Worm (Caenorhabditis elegans) whole organism, L3 larva: ENCODE data around the gene zhit-2.

Experiments used
- R02D3.7 ChIP-seq: fragments of 150-350 bp; optimal IDR thresholded peaks from 2 replicates; lab custom pipeline; 2014; ENCODE audit warnings: missing biosample characterization, missing genetic modification characterization
- aly-2 ChIP-seq: fragments of 150-350 bp; optimal IDR thresholded peaks from 2 replicates; lab custom pipeline; 2014; ENCODE audit warnings: missing biosample characterization, missing genetic modification characterization
- ama-1 ChIP-seq: fragments of 150-350 bp; optimal IDR thresholded peaks from 2 replicates; lab custom pipeline; 2018
- ceh-16 ChIP-seq: sonication (generic microtip); optimal IDR thresholded peaks from 2 replicates; lab custom pipeline; 2017; ENCODE audit warnings: missing biosample characterization, missing genetic modification characterization
- ceh-28 ChIP-seq: fragments of 150-350 bp; optimal IDR thresholded peaks from 2 replicates; lab custom pipeline; 2014; ENCODE audit warnings: missing biosample characterization, missing genetic modification reagents, missing genetic modification characterization
- elt-1 ChIP-seq: fragments of 150-350 bp; optimal IDR thresholded peaks from 2 replicates; lab custom pipeline; 2014; ENCODE audit warnings: missing biosample characterization, missing genetic modification characterization
- elt-2 ChIP-seq: sonication (generic microtip); optimal IDR thresholded peaks from 2 replicates; lab custom pipeline; 2016; ENCODE audit warnings: missing genetic modification reagents, mild to moderate bottlenecking, missing genetic modification characterization, missing compliant biosample characterization
- elt-3 ChIP-seq, 3 experiments: fragments of 150-350 bp in 1 of 3; sonication (generic microtip) in 2 of 3; optimal IDR thresholded peaks; 2 replicates in 2 of 3; 4 replicates in 1 of 3; lab custom pipeline; 2014 to 2017; ENCODE audit warnings: missing biosample characterization in 3 of 3, missing genetic modification characterization in 3 of 3
- eor-1 ChIP-seq, 2 experiments: fragments of 150-350 bp; optimal IDR thresholded peaks; 2 replicates each; lab custom pipeline; 2014 to 2018; ENCODE audit warnings: missing biosample characterization in 2 of 2, missing genetic modification characterization in 2 of 2
- fkh-10 ChIP-seq: sonication (generic microtip); optimal IDR thresholded peaks from 2 replicates; lab custom pipeline; 2017; ENCODE audit warnings: missing biosample characterization, missing genetic modification reagents, missing genetic modification characterization
- fkh-2 ChIP-seq: fragments of 150-350 bp; optimal IDR thresholded peaks from 2 replicates; lab custom pipeline; 2014; ENCODE audit warnings: missing biosample characterization, missing genetic modification reagents, missing genetic modification characterization
- fos-1 ChIP-seq: fragments of 150-350 bp; optimal IDR thresholded peaks from 2 replicates; lab custom pipeline; 2014; ENCODE audit warnings: missing biosample characterization, missing genetic modification characterization
- hmg-11 ChIP-seq: sonication (generic microtip); optimal IDR thresholded peaks from 2 replicates; lab custom pipeline; 2016; ENCODE audit warnings: missing genetic modification characterization, missing compliant biosample characterization
- jun-1 ChIP-seq: fragments of 150-350 bp; optimal IDR thresholded peaks from 2 replicates; lab custom pipeline; 2014; ENCODE audit warnings: missing biosample characterization, missing genetic modification reagents, missing genetic modification characterization
- lin-39 ChIP-seq: fragments of 150-350 bp; optimal IDR thresholded peaks from 2 replicates; lab custom pipeline; 2018; ENCODE audit warnings: missing biosample characterization, missing genetic modification reagents, missing genetic modification characterization
- lsy-12 ChIP-seq: sonication (generic microtip); optimal IDR thresholded peaks from 2 replicates; lab custom pipeline; 2016; ENCODE audit warnings: mild to moderate bottlenecking, missing genetic modification characterization, missing compliant biosample characterization
- mdl-1 ChIP-seq: fragments of 150-350 bp; optimal IDR thresholded peaks from 2 replicates; lab custom pipeline; 2014; ENCODE audit warnings: missing biosample characterization, missing genetic modification characterization
- nfya-1 ChIP-seq: sonication (generic microtip); optimal IDR thresholded peaks from 2 replicates; lab custom pipeline; 2017; ENCODE audit warnings: missing genetic modification characterization, mild to moderate bottlenecking, missing compliant biosample characterization, antibody characterized with exemption, moderate library complexity; ENCODE audit not compliant: insufficient read depth
- nhr-11 ChIP-seq: fragments of 150-350 bp; optimal IDR thresholded peaks from 2 replicates; lab custom pipeline; 2014; ENCODE audit warnings: missing biosample characterization, missing genetic modification characterization
- nhr-12 ChIP-seq: fragments of 150-350 bp; optimal IDR thresholded peaks from 2 replicates; lab custom pipeline; 2014; ENCODE audit warnings: missing biosample characterization, missing genetic modification characterization
- nhr-23 ChIP-seq: fragments of 150-350 bp; optimal IDR thresholded peaks from 2 replicates; lab custom pipeline; 2014; ENCODE audit warnings: missing biosample characterization, missing genetic modification reagents, missing genetic modification characterization
- nhr-237 ChIP-seq: fragments of 150-350 bp; optimal IDR thresholded peaks from 2 replicates; lab custom pipeline; 2014; ENCODE audit warnings: missing biosample characterization, missing genetic modification characterization
- nhr-25 ChIP-seq: sonication (generic microtip); optimal IDR thresholded peaks from 2 replicates; lab custom pipeline; 2017; ENCODE audit warnings: missing biosample characterization, missing genetic modification characterization
- nhr-28 ChIP-seq: fragments of 150-350 bp; optimal IDR thresholded peaks from 2 replicates; lab custom pipeline; 2014; ENCODE audit warnings: missing biosample characterization, missing genetic modification characterization
- nhr-43 ChIP-seq: sonication (generic microtip); optimal IDR thresholded peaks from 2 replicates; lab custom pipeline; 2016; ENCODE audit warnings: mild to moderate bottlenecking, missing genetic modification characterization, missing compliant biosample characterization; ENCODE audit not compliant: poor library complexity, severe bottlenecking
- nhr-67 ChIP-seq: fragments of 150-350 bp; optimal IDR thresholded peaks from 2 replicates; lab custom pipeline; 2014; ENCODE audit warnings: missing biosample characterization, missing genetic modification characterization
- nhr-76 ChIP-seq: fragments of 150-350 bp; sonication (generic microtip); optimal IDR thresholded peaks from 5 replicates; lab custom pipeline; 2014; ENCODE audit warnings: missing biosample characterization, missing genetic modification characterization
- nhr-77 ChIP-seq: fragments of 150-350 bp; optimal IDR thresholded peaks from 2 replicates; lab custom pipeline; 2014; ENCODE audit warnings: missing biosample characterization, missing genetic modification characterization
- pha-4 ChIP-seq: fragments of 150-350 bp; optimal IDR thresholded peaks from 2 replicates; lab custom pipeline; 2014; ENCODE audit warnings: missing biosample characterization, missing genetic modification reagents, missing genetic modification characterization
- skn-1 ChIP-seq: fragments of 150-350 bp; optimal IDR thresholded peaks from 2 replicates; lab custom pipeline; 2014; ENCODE audit warnings: missing biosample characterization, missing genetic modification characterization
- tbx-2 ChIP-seq: sonication (generic microtip); optimal IDR thresholded peaks from 2 replicates; lab custom pipeline; 2016; ENCODE audit warnings: mild to moderate bottlenecking, missing genetic modification characterization, missing compliant biosample characterization
- unc-39 ChIP-seq: sonication (generic microtip); optimal IDR thresholded peaks from 4 replicates; lab custom pipeline; 2017; ENCODE audit warnings: missing biosample characterization, missing genetic modification characterization
- unc-62 ChIP-seq: fragments of 150-350 bp; sonication (generic microtip); optimal IDR thresholded peaks from 4 replicates; lab custom pipeline; 2014; ENCODE audit warnings: missing biosample characterization, missing genetic modification reagents, missing genetic modification characterization
- zag-1 ChIP-seq: fragments of 150-350 bp; optimal IDR thresholded peaks from 2 replicates; lab custom pipeline; 2014; ENCODE audit warnings: missing biosample characterization, missing genetic modification characterization
- ztf-11 ChIP-seq: fragments of 150-350 bp; optimal IDR thresholded peaks from 2 replicates; lab custom pipeline; 2014; ENCODE audit warnings: missing biosample characterization, missing genetic modification characterization

zhit-2 gene

DNA sequence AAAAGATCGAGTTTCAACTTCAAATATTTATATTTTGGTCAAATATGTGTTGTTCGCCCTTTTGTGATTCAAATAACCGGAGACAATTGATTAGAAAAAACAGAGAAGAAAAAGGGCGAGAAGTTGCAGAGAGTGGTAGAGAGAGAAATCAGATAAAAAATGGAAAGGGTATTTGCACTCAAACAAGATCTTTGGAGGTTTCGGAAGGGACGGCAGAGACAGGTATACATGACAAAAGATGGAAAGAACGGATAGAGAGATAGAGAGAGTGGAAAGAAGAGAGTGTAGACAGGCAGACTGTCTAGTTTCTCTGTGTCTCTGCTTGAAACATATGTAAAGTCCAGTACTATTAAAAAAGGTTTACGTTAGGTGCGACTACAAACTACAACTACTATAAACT is 8.0 kb downstream of the zhit-2 start:
- TF ChIP-seq ama-1 (lab: Kevin White, UChicago) (peak; percentile 4), elt-1 (tag; lab: Kevin White, UChicago) (peak; percentile 84), nhr-25 (tag; lab: Kevin White, UChicago) (peak; percentile 81), nhr-23 (tag; lab: Kevin White, UChicago) (peak; percentile 47), hmg-11 (tag; lab: Kevin White, UChicago) (peak; percentile 59), ztf-11 (tag; lab: Kevin White, UChicago) (no peak), mdl-1 (tag; lab: Kevin White, UChicago) (no peak), nfya-1 (tag; lab: Kevin White, UChicago) (peak; percentile 20), nhr-43 (tag; lab: Kevin White, UChicago) (peak; percentile 39), jun-1 (tag; lab: Kevin White, UChicago) (no peak), pha-4 (tag; lab: Kevin White, UChicago) (peak; percentile 37), nhr-12 (no peak), unc-39 (no peak)

DNA sequence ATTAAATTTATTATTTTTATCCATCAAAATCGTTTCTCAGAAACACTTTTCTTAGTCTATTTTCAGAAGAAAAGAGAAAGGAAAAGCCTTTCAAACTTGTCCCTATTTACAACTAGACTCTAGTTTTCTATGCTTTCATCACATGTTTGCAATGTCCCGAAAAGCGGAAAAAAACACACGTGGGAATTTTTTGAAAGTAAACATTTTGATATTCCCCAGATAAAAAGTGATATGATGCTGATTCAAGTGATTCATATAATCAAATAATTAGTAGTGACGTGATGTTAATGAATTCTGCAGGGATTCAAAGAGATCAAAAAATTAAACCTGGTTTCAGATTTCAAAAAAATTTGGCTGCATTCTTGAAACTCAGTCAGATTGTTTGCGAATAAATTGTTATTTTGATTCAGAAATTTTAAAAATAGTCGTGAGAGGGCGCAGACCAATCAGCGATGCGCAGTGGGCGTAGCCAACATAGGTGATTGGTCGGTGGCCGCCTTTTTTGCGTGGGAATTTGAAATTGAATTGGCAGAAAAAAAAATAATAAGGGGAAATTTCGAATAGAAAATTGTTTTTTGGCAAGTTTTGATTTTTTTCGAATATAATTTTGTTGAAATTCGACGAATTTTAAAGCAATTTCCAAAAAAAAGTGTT is 9.4 kb downstream of the zhit-2 start:
- TF ChIP-seq jun-1 (tag; lab: Kevin White, UChicago): no peak
- no peak for TF ChIP-seq nhr-12
- no peak for TF ChIP-seq ceh-28 (tag; lab: Kevin White, UChicago)
- TF ChIP-seq lin-39 (tag; lab: Kevin White, UChicago): no peak
- no peak for TF ChIP-seq lsy-12 (tag; lab: Kevin White, UChicago)
- TF ChIP-seq fos-1 (tag; lab: Kevin White, UChicago): no peak
- peak; percentile 80 for TF ChIP-seq nfya-1 (tag; lab: Kevin White, UChicago)
- no peak for TF ChIP-seq nhr-77 (tag; lab: Kevin White, UChicago)
- TF ChIP-seq fkh-2 (tag; lab: Kevin White, UChicago): no peak
- TF ChIP-seq, all 47 proteins: peak for 1

DNA sequence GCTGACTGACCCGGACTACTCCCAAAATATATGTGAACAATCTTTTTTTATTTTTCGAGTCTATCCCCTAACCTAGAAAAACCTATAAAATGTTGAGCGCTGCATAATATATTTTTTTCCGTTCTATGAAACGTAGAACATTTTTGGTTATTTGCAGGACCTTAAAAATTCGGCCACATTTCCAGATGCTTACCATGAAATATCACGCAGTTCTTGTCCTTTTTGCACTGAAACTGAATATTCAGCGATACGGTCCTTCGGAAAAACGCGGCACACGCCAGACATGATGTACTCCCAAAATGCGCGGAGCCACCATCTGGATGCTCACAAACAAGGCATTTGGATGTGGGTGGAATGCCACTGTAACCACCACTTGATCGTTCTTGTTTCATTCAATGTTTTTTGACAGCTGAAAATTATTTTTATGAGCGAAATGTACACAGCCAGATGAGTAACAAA is 11.3 kb downstream of the zhit-2 start, which contains the start of gene nhr-20:
nhr-20 (minus strand) TSS at position 409 of the 459 bp plus-strand sequence.
- TF ChIP-seq zag-1 (no peak), nfya-1 (tag; lab: Kevin White, UChicago) (no peak), ceh-28 (tag; lab: Kevin White, UChicago) (no peak), nhr-11 (no peak), elt-3 (tag; optimal IDR thresholded peaks at IDR 0.05; lab: Kevin White, UChicago) (no peak), eor-1 (tag; optimal IDR thresholded peaks at IDR 0.05; lab: Kevin White, UChicago) (no peak), elt-2 (tag; lab: Kevin White, UChicago) (no peak), fkh-10 (GFP tag; lab: Kevin White, UChicago) (no peak)

DNA sequence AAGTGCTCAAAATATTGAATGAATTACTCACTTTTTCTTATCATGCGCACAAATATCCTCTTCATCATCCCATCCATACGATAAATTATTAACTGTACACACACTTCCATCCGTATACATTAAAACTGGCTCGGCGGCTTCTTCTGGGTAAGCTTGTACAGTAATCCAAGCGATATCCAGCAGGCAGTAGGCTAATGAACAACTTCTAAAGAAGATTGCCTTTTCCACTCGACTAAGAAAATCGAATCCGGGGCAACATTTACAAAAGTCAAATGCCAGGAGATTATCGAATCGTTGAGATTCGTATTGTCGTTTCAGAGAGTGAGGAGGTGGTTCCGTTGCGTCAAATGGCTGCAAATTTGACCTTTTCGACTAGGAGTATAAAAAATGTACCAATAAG is 12.8 kb downstream of the zhit-2 start:
- TF ChIP-seq tbx-2 (tag; lab: Kevin White, UChicago): no peak
- TF ChIP-seq ceh-16 (tag; lab: Kevin White, UChicago): no peak
- no peak for TF ChIP-seq nhr-67
- no peak for TF ChIP-seq nhr-237
- TF ChIP-seq nhr-23 (tag; lab: Kevin White, UChicago): no peak
- no peak for TF ChIP-seq jun-1 (tag; lab: Kevin White, UChicago)
- TF ChIP-seq zag-1: no peak

DNA sequence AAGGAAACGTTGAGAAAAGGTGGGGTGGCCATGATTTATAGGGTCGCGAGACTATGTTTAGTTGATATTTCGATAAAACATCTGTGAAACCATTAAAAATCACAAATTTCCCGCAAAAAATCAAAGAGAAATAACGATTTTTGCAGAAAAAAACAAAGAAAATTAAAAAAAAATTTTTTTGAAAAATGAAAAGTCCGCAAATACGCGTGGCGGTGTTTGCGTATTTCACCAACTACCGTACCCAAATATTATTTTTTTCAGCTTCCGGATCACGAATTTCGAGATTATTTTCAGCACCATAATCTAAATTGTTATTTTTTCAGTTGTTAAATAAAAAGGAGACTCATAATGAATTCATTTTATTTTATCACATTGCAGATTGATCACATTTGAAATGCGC is 14.1 kb downstream of the zhit-2 start:
- TF ChIP-seq ztf-11 (tag; lab: Kevin White, UChicago) (no peak), jun-1 (tag; lab: Kevin White, UChicago) (no peak)

DNA sequence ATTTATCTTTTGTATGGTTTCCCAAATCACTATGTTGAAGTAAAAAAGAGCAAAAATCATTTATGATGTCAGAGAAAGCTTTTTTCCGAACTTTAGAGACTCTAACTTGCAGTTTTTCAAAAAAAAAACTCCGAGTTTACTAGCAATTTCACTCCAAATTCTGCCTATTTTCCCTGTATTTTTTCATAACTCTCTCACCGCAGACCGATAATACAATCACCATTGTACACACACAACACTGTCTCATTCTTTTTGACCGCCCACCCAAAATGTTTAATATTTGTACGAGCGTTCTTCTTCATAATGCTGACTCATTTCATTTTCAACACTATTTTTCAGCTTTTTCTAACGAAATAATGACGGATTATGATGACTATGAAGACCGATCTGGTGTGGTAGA is 15.3 kb downstream of the zhit-2 start, which contains the start of gene F43C1.5:
F43C1.5 (plus strand) TSS at position 301 of the 400 bp plus-strand sequence.
- TF ChIP-seq skn-1 (no peak), R02D3.7 (no peak), hmg-11 (tag; lab: Kevin White, UChicago) (no peak), nhr-67 (no peak), pha-4 (tag; lab: Kevin White, UChicago) (no peak), ama-1 (lab: Kevin White, UChicago) (no peak), unc-62 (GFP tag; lab: Kevin White, UChicago) (no peak), eor-1 (tag; optimal IDR thresholded peaks at IDR 0.05; lab: Kevin White, UChicago) (no peak), nhr-28 (tag; lab: Kevin White, UChicago) (no peak), fkh-10 (GFP tag; lab: Kevin White, UChicago) (no peak), fos-1 (tag; lab: Kevin White, UChicago) (no peak), nhr-11 (no peak), tbx-2 (tag; lab: Kevin White, UChicago) (no peak), nhr-76 (tag; lab: Kevin White, UChicago) (no peak), aly-2 (tag; lab: Kevin White, UChicago) (no peak), ceh-28 (tag; lab: Kevin White, UChicago) (no peak), nhr-25 (tag; lab: Kevin White, UChicago) (no peak), ztf-11 (tag; lab: Kevin White, UChicago) (no peak)
